Worm (Caenorhabditis elegans): ENCODE measurements around the gene cit-1.2.

cit-1.2 gene

ce11 chrIII:7996353-7996752 is 14.2 kb upstream of the cit-1.2 start, which contains the start of gene npr-17:
Gene npr-17 (minus strand): TSS chrIII:7996453.
- TF ChIP-seq pes-1 (GFP tag; IDR thresholded peaks at IDR 0.05) (no peak), ama-1 (optimal IDR thresholded peaks at IDR 0.05) (no peak), tra-4 (tag; optimal IDR thresholded peaks at IDR 0.05) (no peak), ceh-13 (GFP tag; optimal IDR thresholded peaks at IDR 0.05) (no peak), aly-1 (tag; optimal IDR thresholded peaks at IDR 0.05) (no peak), flt-1 (GFP tag; IDR thresholded peaks at IDR 0.05) (no peak), scrt-1 (GFP tag; IDR thresholded peaks at IDR 0.05) (no peak), sea-1 (GFP tag; conservative IDR thresholded peaks at IDR 0.05) (no peak), tbx-37 (GFP tag; conservative IDR thresholded peaks at IDR 0.05) (no peak), B0310.2 (tag; optimal IDR thresholded peaks at IDR 0.05) (no peak), F13C5.2 (tag; optimal IDR thresholded peaks at IDR 0.05) (no peak), hmbx-1 (tag; optimal IDR thresholded peaks at IDR 0.05) (no peak), ets-7 (tag; optimal IDR thresholded peaks at IDR 0.05) (no peak), hnd-1 (tag; optimal IDR thresholded peaks at IDR 0.05) (no peak), ceh-36 (tag; optimal IDR thresholded peaks at IDR 0.05) (no peak), tbx-11 (GFP tag; IDR thresholded peaks at IDR 0.05) (no peak), hmg-4 (GFP tag; optimal IDR thresholded peaks at IDR 0.05) (no peak)

ce11 chrIII:7997447-7998046 is 13.0 kb upstream of the cit-1.2 start:
- TF ChIP-seq ceh-13 (GFP tag; optimal IDR thresholded peaks at IDR 0.05) (no peak), ceh-36 (tag; optimal IDR thresholded peaks at IDR 0.05) (no peak), sea-1 (GFP tag; conservative IDR thresholded peaks at IDR 0.05) (no peak), ets-7 (tag; optimal IDR thresholded peaks at IDR 0.05) (no peak), hnd-1 (tag; optimal IDR thresholded peaks at IDR 0.05) (no peak), tbx-11 (GFP tag; IDR thresholded peaks at IDR 0.05) (no peak), hmbx-1 (tag; optimal IDR thresholded peaks at IDR 0.05) (no peak), B0310.2 (tag; optimal IDR thresholded peaks at IDR 0.05) (no peak), flt-1 (GFP tag; IDR thresholded peaks at IDR 0.05) (no peak), F13C5.2 (tag; optimal IDR thresholded peaks at IDR 0.05) (no peak), ama-1 (optimal IDR thresholded peaks at IDR 0.05) (no peak), scrt-1 (GFP tag; IDR thresholded peaks at IDR 0.05) (no peak), tra-4 (tag; optimal IDR thresholded peaks at IDR 0.05) (no peak), hmg-4 (GFP tag; optimal IDR thresholded peaks at IDR 0.05) (no peak), pes-1 (GFP tag; IDR thresholded peaks at IDR 0.05) (no peak), tbx-37 (GFP tag; conservative IDR thresholded peaks at IDR 0.05) (no peak)

ce11 chrIII:8001557-8001956 is 9.0 kb upstream of the cit-1.2 start:
- TF ChIP-seq pes-1 (GFP tag; IDR thresholded peaks at IDR 0.05) (no peak), tbx-11 (GFP tag; IDR thresholded peaks at IDR 0.05) (no peak), ceh-36 (tag; optimal IDR thresholded peaks at IDR 0.05) (no peak), ceh-13 (GFP tag; optimal IDR thresholded peaks at IDR 0.05) (no peak), aly-1 (tag; optimal IDR thresholded peaks at IDR 0.05) (no peak), scrt-1 (GFP tag; IDR thresholded peaks at IDR 0.05) (no peak), hmbx-1 (tag; optimal IDR thresholded peaks at IDR 0.05) (no peak), flt-1 (GFP tag; IDR thresholded peaks at IDR 0.05) (no peak), tra-4 (tag; optimal IDR thresholded peaks at IDR 0.05) (no peak), hmg-4 (GFP tag; optimal IDR thresholded peaks at IDR 0.05) (no peak), B0310.2 (tag; optimal IDR thresholded peaks at IDR 0.05) (no peak), tbx-37 (GFP tag; conservative IDR thresholded peaks at IDR 0.05) (no peak), ets-7 (tag; optimal IDR thresholded peaks at IDR 0.05) (no peak), sea-1 (GFP tag; conservative IDR thresholded peaks at IDR 0.05) (no peak), F13C5.2 (tag; optimal IDR thresholded peaks at IDR 0.05) (no peak), ama-1 (optimal IDR thresholded peaks at IDR 0.05) (no peak)

- TF ChIP-seq sea-1 (GFP tag; conservative IDR thresholded peaks at IDR 0.05) = no peak
- no peak for TF ChIP-seq tbx-11 (GFP tag; IDR thresholded peaks at IDR 0.05)
- no peak for TF ChIP-seq tbx-37 (GFP tag; conservative IDR thresholded peaks at IDR 0.05)
- no peak for TF ChIP-seq ama-1 (optimal IDR thresholded peaks at IDR 0.05)
- no peak for TF ChIP-seq hmbx-1 (tag; optimal IDR thresholded peaks at IDR 0.05)
These were observed 6.5 kb upstream of the cit-1.2 start, which contains the start of gene C06G4.6 for ce11 chrIII:8004091-8004490. Gene C06G4.6 (plus strand): TSS chrIII:8004391.

- TF ChIP-seq hmbx-1 (tag; optimal IDR thresholded peaks at IDR 0.05) (no peak), ama-1 (optimal IDR thresholded peaks at IDR 0.05) (no peak), tbx-11 (GFP tag; IDR thresholded peaks at IDR 0.05) (no peak), ets-7 (tag; optimal IDR thresholded peaks at IDR 0.05) (no peak), pes-1 (GFP tag; IDR thresholded peaks at IDR 0.05) (no peak), aly-1 (tag; optimal IDR thresholded peaks at IDR 0.05) (no peak), tbx-37 (GFP tag; conservative IDR thresholded peaks at IDR 0.05) (no peak), sea-1 (GFP tag; conservative IDR thresholded peaks at IDR 0.05) (no peak), hnd-1 (tag; optimal IDR thresholded peaks at IDR 0.05) (no peak), ceh-36 (tag; optimal IDR thresholded peaks at IDR 0.05) (no peak), scrt-1 (GFP tag; IDR thresholded peaks at IDR 0.05) (no peak), tra-4 (tag; optimal IDR thresholded peaks at IDR 0.05) (no peak), hmg-4 (GFP tag; optimal IDR thresholded peaks at IDR 0.05) (no peak)
These were observed 803 bp upstream of the cit-1.2 start, which contains the start of gene cit-1.1 for ce11 chrIII:8009769-8010168. Gene cit-1.1 (minus strand): TSS chrIII:8009821.

DNA sequence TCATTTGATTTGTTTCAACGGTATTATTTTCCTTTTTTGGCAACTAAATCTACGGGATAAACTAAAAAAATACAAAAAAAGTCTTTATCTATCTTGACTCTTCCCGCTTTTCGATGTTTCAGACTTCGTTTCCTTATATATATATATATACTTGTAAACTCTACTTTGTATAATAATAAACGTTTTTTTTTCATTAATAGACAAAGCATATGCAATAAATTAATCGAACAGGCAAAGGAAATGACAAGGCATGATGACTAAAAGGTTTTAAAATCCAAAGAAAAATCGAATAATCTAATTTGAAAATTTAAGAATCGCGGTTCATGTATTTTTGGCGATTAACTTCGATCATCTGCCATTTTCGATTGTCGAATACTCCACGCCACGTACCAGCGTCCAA is 3.0 kb downstream of the cit-1.2 start:
- TF ChIP-seq hmg-4 (GFP tag; optimal IDR thresholded peaks at IDR 0.05) (no peak), ceh-36 (tag; optimal IDR thresholded peaks at IDR 0.05) (no peak), ets-7 (tag; optimal IDR thresholded peaks at IDR 0.05) (no peak), scrt-1 (GFP tag; IDR thresholded peaks at IDR 0.05) (no peak), ceh-13 (GFP tag; optimal IDR thresholded peaks at IDR 0.05) (no peak), tra-4 (tag; optimal IDR thresholded peaks at IDR 0.05) (no peak), hnd-1 (tag; optimal IDR thresholded peaks at IDR 0.05) (no peak), pes-1 (GFP tag; IDR thresholded peaks at IDR 0.05) (no peak), sea-1 (GFP tag; conservative IDR thresholded peaks at IDR 0.05) (no peak), aly-1 (tag; optimal IDR thresholded peaks at IDR 0.05) (no peak), ama-1 (optimal IDR thresholded peaks at IDR 0.05) (no peak), tbx-37 (GFP tag; conservative IDR thresholded peaks at IDR 0.05) (no peak), B0310.2 (tag; optimal IDR thresholded peaks at IDR 0.05) (no peak), tbx-11 (GFP tag; IDR thresholded peaks at IDR 0.05) (no peak), F13C5.2 (tag; optimal IDR thresholded peaks at IDR 0.05) (no peak), hmbx-1 (tag; optimal IDR thresholded peaks at IDR 0.05) (no peak), flt-1 (GFP tag; IDR thresholded peaks at IDR 0.05) (no peak)

- TF ChIP-seq ceh-36 (tag; optimal IDR thresholded peaks at IDR 0.05) (no peak), tra-4 (tag; optimal IDR thresholded peaks at IDR 0.05) (no peak), sea-1 (GFP tag; conservative IDR thresholded peaks at IDR 0.05) (no peak), hmbx-1 (tag; optimal IDR thresholded peaks at IDR 0.05) (no peak), hmg-4 (GFP tag; optimal IDR thresholded peaks at IDR 0.05) (no peak), flt-1 (GFP tag; IDR thresholded peaks at IDR 0.05) (no peak), aly-1 (tag; optimal IDR thresholded peaks at IDR 0.05) (no peak), pes-1 (GFP tag; IDR thresholded peaks at IDR 0.05) (no peak), ceh-13 (GFP tag; optimal IDR thresholded peaks at IDR 0.05) (no peak), hnd-1 (tag; optimal IDR thresholded peaks at IDR 0.05) (no peak), B0310.2 (tag; optimal IDR thresholded peaks at IDR 0.05) (no peak), F13C5.2 (tag; optimal IDR thresholded peaks at IDR 0.05) (no peak), tbx-11 (GFP tag; IDR thresholded peaks at IDR 0.05) (no peak), ama-1 (optimal IDR thresholded peaks at IDR 0.05) (no peak), ets-7 (tag; optimal IDR thresholded peaks at IDR 0.05) (no peak), tbx-37 (GFP tag; conservative IDR thresholded peaks at IDR 0.05) (no peak), scrt-1 (GFP tag; IDR thresholded peaks at IDR 0.05) (no peak)
These were observed 5.9 kb downstream of the cit-1.2 start, which contains the start of gene F44B9.5 for ce11 chrIII:8016438-8016837. Gene F44B9.5 (minus strand): TSS chrIII:8016538.
